Worm (Caenorhabditis elegans) whole organism, midembryonic: ENCODE measurements around the gene K08A2.2.

Experiments
- T22C8.4 ChIP-seq: fragments of 200-800 bp; sonication (Bioruptor generic); IDR thresholded peaks from 2 replicates; pipeline ENCODE4 v1.3.6; 2022; ENCODE audit warnings: missing genetic modification characterization, missing compliant biosample characterization
- cog-1 ChIP-seq: sonication (generic microtip); optimal IDR thresholded peaks from 2 replicates; lab custom pipeline; 2016; ENCODE audit warnings: missing genetic modification characterization, missing compliant biosample characterization
- flt-1 ChIP-seq: fragments of 200-800 bp; sonication (Bioruptor generic); IDR thresholded peaks from 2 replicates; pipeline ENCODE4 v1.3.6; 2022; ENCODE audit warnings: missing genetic modification characterization, missing compliant biosample characterization
- klf-2 ChIP-seq: fragments of 200-800 bp; sonication (Bioruptor generic); conservative IDR thresholded peaks from 2 replicates; pipeline ENCODE4 v1.3.6; 2022; ENCODE audit warnings: missing genetic modification reagents, missing genetic modification characterization, missing compliant biosample characterization
- med-1 ChIP-seq: sonication (generic microtip); optimal IDR thresholded peaks from 2 replicates; lab custom pipeline; 2017; ENCODE audit warnings: missing genetic modification characterization, mild to moderate bottlenecking, missing compliant biosample characterization, antibody characterized with exemption, missing genetic modification reagents; ENCODE audit not compliant: insufficient read depth
- ref-1 ChIP-seq: fragments of 200-800 bp; sonication (Bioruptor generic); conservative IDR thresholded peaks from 2 replicates; pipeline ENCODE4 v1.3.6; 2022; ENCODE audit warnings: missing genetic modification reagents, missing genetic modification characterization, missing compliant biosample characterization
- tab-1 ChIP-seq: fragments of 200-800 bp; sonication (Bioruptor generic); IDR thresholded peaks from 2 replicates; pipeline ENCODE4 v1.3.6; 2022; ENCODE audit warnings: missing genetic modification characterization, missing compliant biosample characterization
- ztf-23 ChIP-seq: fragments of 200-800 bp; sonication (Bioruptor generic); IDR thresholded peaks from 2 replicates; pipeline ENCODE4 v1.3.6; 2022; ENCODE audit warnings: missing genetic modification reagents, missing genetic modification characterization, missing compliant biosample characterization
- ztf-29 ChIP-seq: fragments of 200-800 bp; sonication (Bioruptor generic); IDR thresholded peaks from 2 replicates; pipeline ENCODE4 v1.3.6; 2022; ENCODE audit warnings: missing genetic modification reagents, missing genetic modification characterization, missing compliant biosample characterization

K08A2.2 gene

ce11 chrII:2965215-2965998, 26.0 kb upstream of the K08A2.2 start:
- no peak for TF ChIP-seq T22C8.4
- TF ChIP-seq med-1 (GFP tag; lab: Kevin White, UChicago), result no peak
- TF ChIP-seq klf-2 (GFP tag; lab: Robert Waterston, UW), result no peak
- TF ChIP-seq cog-1 (tag; lab: Kevin White, UChicago), result no peak
- no peak for TF ChIP-seq flt-1 (GFP tag; lab: Robert Waterston, UW)
- no peak for TF ChIP-seq ztf-23 (GFP tag; lab: Robert Waterston, UW)
- TF ChIP-seq ztf-29 (GFP tag; lab: Robert Waterston, UW), result no peak
- TF ChIP-seq ref-1 (GFP tag; lab: Robert Waterston, UW), result no peak
- no peak for TF ChIP-seq tab-1

ce11 chrII:2966350-2966749, 25.1 kb upstream of the K08A2.2 start:
- TF ChIP-seq ztf-23 (GFP tag; lab: Robert Waterston, UW) (peak; percentile 64), klf-2 (GFP tag; lab: Robert Waterston, UW) (no peak)

DNA sequence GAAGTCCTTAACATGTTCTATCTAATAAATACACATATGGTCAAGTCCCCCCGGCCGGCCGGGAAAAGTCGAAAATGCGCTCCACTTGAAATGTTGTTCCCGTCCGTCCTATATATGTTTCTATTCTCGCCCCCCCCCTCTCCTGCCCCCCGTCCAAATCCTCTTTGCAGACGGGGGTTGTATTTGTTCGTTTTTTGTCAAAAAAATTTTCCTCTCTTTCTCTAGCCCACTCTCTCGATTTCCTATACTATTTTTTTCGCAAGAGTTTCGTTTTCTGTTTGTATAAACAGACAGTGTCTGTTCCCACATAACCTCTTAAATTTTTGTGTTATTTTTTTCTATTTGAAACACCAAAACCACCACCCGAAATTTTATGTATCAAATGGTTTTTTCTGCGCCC, 24.3 kb upstream of the K08A2.2 start:
- TF ChIP-seq ztf-29 (GFP tag; lab: Robert Waterston, UW) (no peak), ref-1 (GFP tag; lab: Robert Waterston, UW) (no peak), T22C8.4 (no peak), tab-1 (no peak), med-1 (GFP tag; lab: Kevin White, UChicago) (no peak), flt-1 (GFP tag; lab: Robert Waterston, UW) (no peak), klf-2 (GFP tag; lab: Robert Waterston, UW) (no peak), cog-1 (tag; lab: Kevin White, UChicago) (no peak), ztf-23 (GFP tag; lab: Robert Waterston, UW) (no peak)

DNA sequence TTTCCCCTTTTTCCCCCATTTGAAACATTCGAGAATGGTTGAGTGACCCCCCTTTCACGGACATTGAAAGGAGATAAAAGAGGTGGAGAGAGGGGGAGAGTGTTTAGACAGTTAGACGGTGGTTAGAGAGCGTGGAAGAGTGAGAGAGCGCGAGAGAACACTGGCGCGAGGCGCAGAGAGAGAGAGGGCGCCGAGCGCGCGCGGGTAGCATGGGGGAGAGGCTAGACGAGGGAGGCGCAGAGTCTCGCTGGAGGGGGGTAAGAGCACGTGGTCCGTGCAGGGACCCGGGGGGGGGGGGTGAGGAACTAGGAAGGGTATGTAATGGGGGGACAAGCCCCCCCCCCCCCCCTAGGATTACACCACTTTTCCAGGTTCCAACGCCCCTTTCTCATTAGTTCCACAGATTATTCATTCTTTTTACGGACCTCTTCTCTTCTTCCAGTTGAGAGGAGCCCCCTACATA, 17.4 kb upstream of the K08A2.2 start:
- TF ChIP-seq klf-2 (GFP tag; lab: Robert Waterston, UW), result no peak
- no peak for TF ChIP-seq tab-1
- TF ChIP-seq ref-1 (GFP tag; lab: Robert Waterston, UW), result 0 out of 2 replicates have a peak, but pooled peaks have one; percentile 11
- TF ChIP-seq flt-1 (GFP tag; lab: Robert Waterston, UW), result peak; percentile 79
- TF ChIP-seq med-1 (GFP tag; lab: Kevin White, UChicago), result no peak
- TF ChIP-seq ztf-29 (GFP tag; lab: Robert Waterston, UW), result no peak
- peak; percentile 67 for TF ChIP-seq cog-1 (tag; lab: Kevin White, UChicago)
- no peak for TF ChIP-seq T22C8.4
- TF ChIP-seq ztf-23 (GFP tag; lab: Robert Waterston, UW), result peak; percentile 68; the same call in 1 of the 2 replicates

DNA sequence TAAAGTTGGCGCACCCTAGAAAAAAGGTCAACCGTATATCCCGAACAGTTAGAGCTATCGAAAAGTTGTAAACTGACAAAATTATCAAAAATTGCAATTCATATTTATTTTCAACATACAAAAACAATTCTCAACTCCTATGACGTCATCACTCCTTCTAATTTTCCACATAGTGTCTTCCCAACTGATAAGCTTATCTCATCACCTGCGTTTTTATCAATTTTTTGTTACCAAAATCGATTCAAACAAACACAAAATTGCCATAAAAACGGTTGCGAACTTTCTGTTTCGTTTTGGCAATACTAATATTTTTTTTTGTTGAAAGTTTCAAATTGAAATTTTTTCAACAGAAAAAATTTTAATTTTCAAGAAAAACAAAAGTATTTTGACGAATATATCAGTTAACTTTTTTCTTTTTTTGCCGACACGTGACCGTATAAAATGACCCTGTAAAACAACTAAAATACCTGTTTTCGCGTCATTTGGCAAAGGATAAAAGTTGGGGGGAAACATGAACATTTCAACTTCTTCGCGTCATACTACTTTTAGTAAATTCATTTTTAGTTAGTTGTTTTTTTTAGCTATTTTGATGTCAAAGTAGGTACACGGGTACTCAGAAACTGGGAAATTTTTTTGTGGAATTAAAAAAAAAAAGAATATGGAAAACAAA, 15.7 kb upstream of the K08A2.2 start:
- TF ChIP-seq ztf-29 (GFP tag; lab: Robert Waterston, UW) (no peak), med-1 (GFP tag; lab: Kevin White, UChicago) (no peak), ref-1 (GFP tag; lab: Robert Waterston, UW) (no peak), ztf-23 (GFP tag; lab: Robert Waterston, UW) (no peak)

DNA sequence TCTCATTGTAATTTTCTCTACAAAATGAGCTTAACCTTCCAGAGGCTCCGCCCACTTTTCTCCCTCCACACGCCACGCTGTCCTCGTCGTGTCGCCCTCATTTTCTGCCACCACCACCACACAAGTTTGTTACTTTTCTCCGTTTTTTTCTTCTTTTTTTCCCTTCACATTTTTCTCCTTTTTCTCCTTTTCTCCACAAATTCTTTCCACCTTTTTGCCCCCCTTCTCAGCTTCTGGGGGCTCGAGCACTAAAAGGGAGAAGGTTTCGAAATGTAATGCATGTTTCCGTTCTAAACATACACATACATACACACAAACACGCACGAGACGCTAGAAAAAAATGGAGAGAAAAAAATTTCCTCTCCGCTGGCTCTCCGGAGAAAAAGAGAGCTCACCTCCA, 14.8 kb upstream of the K08A2.2 start, which contains the start of gene nhr-88:
TSS of gene nhr-88 (plus strand) at position 43 of the 400 bp plus-strand sequence.
- no peak for TF ChIP-seq cog-1 (tag; lab: Kevin White, UChicago)

- no peak for TF ChIP-seq T22C8.4
- TF ChIP-seq ref-1 (GFP tag; lab: Robert Waterston, UW), result no peak
- no peak for TF ChIP-seq ztf-29 (GFP tag; lab: Robert Waterston, UW)
- TF ChIP-seq med-1 (GFP tag; lab: Kevin White, UChicago), result no peak
- no peak for TF ChIP-seq ztf-23 (GFP tag; lab: Robert Waterston, UW)
- TF ChIP-seq tab-1, result no peak
Measured at ce11 chrII:2977652-2978051, 13.8 kb upstream of the K08A2.2 start.

DNA sequence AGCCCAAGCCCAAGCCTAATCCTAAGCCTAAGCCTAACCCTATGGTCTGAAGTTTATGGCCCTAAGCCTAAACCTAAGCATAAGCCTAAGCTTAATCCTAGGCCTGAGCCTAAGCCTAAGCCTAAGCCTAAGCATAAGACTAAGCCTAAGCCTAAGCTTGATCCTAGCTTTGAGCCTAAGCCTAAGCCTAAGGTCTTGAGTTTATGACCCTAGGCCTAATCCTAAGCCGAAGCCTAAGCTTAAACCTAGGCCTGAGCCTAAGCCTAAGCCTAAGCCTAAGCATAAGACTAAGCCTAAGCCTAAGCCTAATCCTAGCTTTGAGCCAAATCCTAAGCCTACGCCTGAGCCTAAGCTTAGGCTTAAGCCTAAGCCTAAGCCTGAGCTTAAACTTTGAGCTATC, 12.3 kb upstream of the K08A2.2 start:
- TF ChIP-seq klf-2 (GFP tag; lab: Robert Waterston, UW) (no peak), ztf-29 (GFP tag; lab: Robert Waterston, UW) (peak; percentile 47; the same call in 1 of the 2 replicates)

ce11 chrII:2984383-2984782, 7.0 kb upstream of the K08A2.2 start:
- TF ChIP-seq klf-2 (GFP tag; lab: Robert Waterston, UW) (no peak), tab-1 (no peak), T22C8.4 (no peak), ztf-23 (GFP tag; lab: Robert Waterston, UW) (no peak), flt-1 (GFP tag; lab: Robert Waterston, UW) (no peak), med-1 (GFP tag; lab: Kevin White, UChicago) (no peak), ref-1 (GFP tag; lab: Robert Waterston, UW) (no peak)

DNA sequence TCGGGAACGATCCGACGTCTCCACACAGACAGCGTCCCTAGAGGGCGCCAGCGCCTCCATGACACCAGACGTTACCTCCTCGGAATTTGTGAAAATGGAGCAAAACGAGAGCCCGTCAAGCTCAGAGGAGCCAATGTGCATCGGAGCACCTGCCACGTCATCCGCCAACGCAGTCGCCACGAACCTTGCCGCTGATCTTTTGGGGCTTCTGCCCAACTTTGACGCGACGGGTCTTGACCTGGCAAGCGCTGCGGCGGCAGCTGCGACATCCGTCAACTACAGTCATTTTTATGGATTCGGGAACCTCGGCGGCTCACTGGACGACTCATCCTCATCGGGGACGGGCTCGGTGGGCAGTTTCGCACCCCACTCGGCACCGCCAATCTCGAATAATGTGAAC, 6.0 kb upstream of the K08A2.2 start:
- TF ChIP-seq tab-1 (0 out of 2 replicates have a peak, but pooled peaks have one; percentile 58), ztf-29 (GFP tag; lab: Robert Waterston, UW) (no peak)
